Worm (Caenorhabditis elegans) whole organism, L2 larva: ENCODE results near the gene nhx-4.

ENCODE experiments used
- C34F6.9 ChIP-seq: fragments of 150-350 bp; optimal IDR thresholded peaks from 2 replicates; lab custom pipeline; 2014; ENCODE audit warnings: missing biosample characterization, missing genetic modification characterization
- F13H6.1 ChIP-seq: sonication (generic microtip); optimal IDR thresholded peaks from 2 replicates; lab custom pipeline; 2016; ENCODE audit warnings: missing genetic modification characterization, missing compliant biosample characterization
- Y55F3AM.14 ChIP-seq: fragments of 200-800 bp; sonication (Bioruptor generic); optimal IDR thresholded peaks from 2 replicates; lab custom pipeline; 2018; ENCODE audit warnings: mild to moderate bottlenecking, missing genetic modification characterization, missing compliant biosample characterization
- ama-1 ChIP-seq: fragments of 150-350 bp; optimal IDR thresholded peaks from 2 replicates; lab custom pipeline; 2018; ENCODE audit warnings: inconsistent platforms
- blmp-1 ChIP-seq: sonication (generic microtip); optimal IDR thresholded peaks from 2 replicates; lab custom pipeline; 2017; ENCODE audit warnings: missing genetic modification characterization, mild to moderate bottlenecking, missing compliant biosample characterization, antibody characterized with exemption, moderate library complexity; ENCODE audit not compliant: insufficient read depth
- ceh-16 ChIP-seq: fragments of 150-350 bp; optimal IDR thresholded peaks from 2 replicates; lab custom pipeline; 2014; ENCODE audit warnings: missing biosample characterization, missing genetic modification characterization
- ceh-82 ChIP-seq: fragments of 150-350 bp; optimal IDR thresholded peaks from 2 replicates; lab custom pipeline; 2014; ENCODE audit warnings: missing biosample characterization, missing genetic modification characterization
- crh-2 ChIP-seq: sonication (generic microtip); optimal IDR thresholded peaks from 2 replicates; lab custom pipeline; 2017; ENCODE audit warnings: missing biosample characterization, missing genetic modification characterization
- elt-1 ChIP-seq: fragments of 150-350 bp; optimal IDR thresholded peaks from 2 replicates; lab custom pipeline; 2014; ENCODE audit warnings: missing biosample characterization, missing genetic modification characterization
- fos-1 ChIP-seq: fragments of 150-350 bp; optimal IDR thresholded peaks from 2 replicates; lab custom pipeline; 2014; ENCODE audit warnings: missing biosample characterization, missing genetic modification characterization
- gmeb-1 ChIP-seq: fragments of 150-350 bp; optimal IDR thresholded peaks from 2 replicates; lab custom pipeline; 2014; ENCODE audit warnings: missing biosample characterization, missing genetic modification characterization
- lin-11 ChIP-seq: fragments of 150-350 bp; sonication (generic microtip); optimal IDR thresholded peaks from 2 replicates; lab custom pipeline; 2014; ENCODE audit warnings: missing biosample characterization, missing genetic modification characterization, inconsistent platforms, mixed read lengths
- lin-39 ChIP-seq: fragments of 150-350 bp; optimal IDR thresholded peaks from 2 replicates; lab custom pipeline; 2014; ENCODE audit warnings: missing biosample characterization, missing genetic modification reagents, missing genetic modification characterization
- lsy-2 ChIP-seq, 2 experiments: fragments of 150-350 bp in 1 of 2; sonication (generic microtip) in 1 of 2; optimal IDR thresholded peaks; 2 replicates each; lab custom pipeline; 2014 to 2017; ENCODE audit warnings: missing biosample characterization in 2 of 2, missing genetic modification characterization in 2 of 2
- mab-5 ChIP-seq: fragments of 150-350 bp; optimal IDR thresholded peaks from 2 replicates; lab custom pipeline; 2014; ENCODE audit warnings: missing biosample characterization, missing genetic modification characterization
- nhr-10 ChIP-seq: sonication (generic microtip); optimal IDR thresholded peaks from 2 replicates; lab custom pipeline; 2017; ENCODE audit warnings: missing biosample characterization, missing genetic modification characterization
- nhr-12 ChIP-seq: fragments of 150-350 bp; optimal IDR thresholded peaks from 2 replicates; lab custom pipeline; 2014; ENCODE audit warnings: missing biosample characterization, missing genetic modification characterization
- nhr-129 ChIP-seq: fragments of 150-350 bp; optimal IDR thresholded peaks from 2 replicates; lab custom pipeline; 2014; ENCODE audit warnings: missing biosample characterization, missing genetic modification characterization
- nhr-21 ChIP-seq: fragments of 150-350 bp; optimal IDR thresholded peaks from 2 replicates; lab custom pipeline; 2014; ENCODE audit warnings: missing biosample characterization, missing genetic modification characterization
- nhr-237 ChIP-seq: fragments of 150-350 bp; optimal IDR thresholded peaks from 2 replicates; lab custom pipeline; 2014; ENCODE audit warnings: missing biosample characterization, missing genetic modification characterization
- nhr-77 ChIP-seq: fragments of 150-350 bp; optimal IDR thresholded peaks from 2 replicates; lab custom pipeline; 2014; ENCODE audit warnings: missing biosample characterization, missing genetic modification characterization
- skn-1 ChIP-seq: sonication (generic microtip); optimal IDR thresholded peaks from 2 replicates; lab custom pipeline; 2017; ENCODE audit warnings: missing biosample characterization, missing genetic modification characterization
- sma-9 ChIP-seq, 2 experiments: fragments of 150-350 bp in 1 of 2; sonication (generic microtip) in 1 of 2; optimal IDR thresholded peaks; 2 replicates each; lab custom pipeline; 2014 to 2016; ENCODE audit warnings: missing genetic modification characterization in 2 of 2, mild to moderate bottlenecking in 1 of 2, missing biosample characterization in 1 of 2, missing compliant biosample characterization in 1 of 2, missing genetic modification reagents in 1 of 2, moderate library complexity in 1 of 2
- snpc-4 ChIP-seq: fragments of 150-350 bp; optimal IDR thresholded peaks from 2 replicates; lab custom pipeline; 2014; ENCODE audit warnings: missing biosample characterization, missing genetic modification characterization
- unc-39 ChIP-seq: fragments of 150-350 bp; optimal IDR thresholded peaks from 2 replicates; lab custom pipeline; 2014; ENCODE audit warnings: missing biosample characterization, missing genetic modification characterization
- unc-55 ChIP-seq: fragments of 150-350 bp; sonication (generic microtip); optimal IDR thresholded peaks from 3 replicates; lab custom pipeline; 2014; ENCODE audit warnings: missing biosample characterization, missing genetic modification reagents, missing genetic modification characterization
- unc-62 ChIP-seq: fragments of 150-350 bp; optimal IDR thresholded peaks from 2 replicates; lab custom pipeline; 2014; ENCODE audit warnings: missing biosample characterization, missing genetic modification reagents, missing genetic modification characterization
- zag-1 ChIP-seq: fragments of 150-350 bp; optimal IDR thresholded peaks from 2 replicates; lab custom pipeline; 2014; ENCODE audit warnings: missing biosample characterization, missing genetic modification characterization
- ztf-11 ChIP-seq: sonication (generic microtip); optimal IDR thresholded peaks from 2 replicates; lab custom pipeline; 2017; ENCODE audit warnings: missing biosample characterization, missing genetic modification characterization

nhx-4 gene

DNA sequence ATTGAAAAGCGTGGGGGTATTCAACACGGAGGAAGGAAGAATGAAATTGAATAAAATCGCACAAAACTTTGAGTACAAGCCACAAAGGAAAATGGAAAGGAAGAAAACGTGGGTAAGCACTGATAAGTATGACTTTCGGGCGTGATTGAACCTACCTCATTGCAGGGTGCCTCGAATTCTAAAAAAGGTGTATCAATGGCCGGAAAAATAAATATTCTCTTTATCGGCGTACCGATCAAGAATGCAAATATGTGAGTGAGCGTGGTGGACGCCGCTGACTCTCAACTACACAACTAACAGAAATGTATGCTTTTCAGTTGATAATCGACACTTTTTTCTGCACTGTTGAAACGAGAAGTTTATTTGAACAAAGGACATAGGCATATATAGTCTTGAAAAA, 10.4 kb downstream of the nhx-4 start, which contains the start of gene otpl-3:
TSS of gene otpl-3 (minus strand) at position 304 of the 400 bp plus-strand sequence.
- TF ChIP-seq ceh-82 (tag; lab: Kevin White, UChicago) (no peak), sma-9 (GFP tag; optimal IDR thresholded peaks at IDR 0.05; lab: Kevin White, UChicago) (peak; percentile 18), sma-9 (tag; optimal IDR thresholded peaks at IDR 0.05; lab: Kevin White, UChicago) (no peak), fos-1 (tag; lab: Kevin White, UChicago) (peak; percentile 71), F13H6.1 (tag; lab: Kevin White, UChicago) (peak; percentile 14)
- TF ChIP-seq, all 48 proteins: peak for 3

DNA sequence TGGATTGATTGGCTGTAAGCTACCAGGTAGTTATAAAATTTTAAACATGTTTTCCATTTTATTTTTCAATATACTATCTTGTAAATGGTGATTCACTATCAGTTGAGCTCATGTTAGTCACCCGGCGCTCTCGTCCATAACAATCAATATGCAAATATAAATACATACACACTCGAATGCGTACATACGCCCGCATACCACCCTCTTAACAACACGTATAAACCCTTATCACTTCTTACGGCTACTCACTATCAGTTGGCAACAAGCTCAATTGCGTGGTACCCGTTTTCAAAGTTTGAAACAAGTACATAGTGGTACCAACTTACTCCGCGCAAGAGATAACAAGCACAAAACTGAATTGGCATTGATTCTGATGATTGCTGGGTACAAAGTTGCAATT, 12.9 kb downstream of the nhx-4 start:
- TF ChIP-seq nhr-237 (tag; lab: Kevin White, UChicago) (no peak), nhr-129 (no peak), ceh-16 (no peak), lin-11 (tag; lab: Kevin White, UChicago) (no peak), mab-5 (tag; lab: Kevin White, UChicago) (no peak), lsy-2 (tag; optimal IDR thresholded peaks at IDR 0.05; lab: Kevin White, UChicago) (no peak), crh-2 (peak; percentile 52), F13H6.1 (tag; lab: Kevin White, UChicago) (peak; percentile 17), ztf-11 (tag; lab: Kevin White, UChicago) (no peak), unc-62 (GFP tag; lab: Kevin White, UChicago) (no peak), zag-1 (tag; lab: Kevin White, UChicago) (no peak), nhr-21 (tag; lab: Kevin White, UChicago) (no peak), fos-1 (tag; lab: Kevin White, UChicago) (peak; percentile 75), lin-39 (tag; lab: Kevin White, UChicago) (no peak), nhr-12 (no peak), sma-9 (GFP tag; optimal IDR thresholded peaks at IDR 0.05; lab: Kevin White, UChicago) (peak; percentile 49), sma-9 (tag; optimal IDR thresholded peaks at IDR 0.05; lab: Kevin White, UChicago) (no peak), nhr-77 (no peak), snpc-4 (tag; lab: Kevin White, UChicago) (no peak), skn-1 (tag; lab: Kevin White, UChicago) (no peak)

DNA sequence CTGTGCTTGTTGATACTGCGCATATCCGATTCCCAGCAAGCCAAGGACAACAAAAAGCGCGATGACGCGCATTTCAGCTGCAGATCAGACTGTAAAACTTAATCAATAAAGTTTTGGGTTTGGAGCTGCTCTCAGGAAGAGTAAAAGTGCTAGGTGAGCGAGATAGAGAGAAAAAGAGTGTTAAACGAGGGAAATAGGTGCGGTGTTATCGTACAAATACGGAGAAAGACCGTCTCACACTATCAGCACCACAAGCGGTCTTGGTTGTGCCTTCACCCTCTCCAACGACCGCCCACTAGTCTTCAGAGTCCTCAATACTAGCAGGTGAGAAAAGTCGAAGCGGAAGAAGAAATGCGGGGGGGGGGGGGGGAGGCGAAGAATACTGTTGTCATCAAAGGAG, 14.5 kb downstream of the nhx-4 start, which contains the start of gene F14B8.5:
TSS of gene F14B8.5 (minus strand) at position 127 of the 400 bp plus-strand sequence.
- TF ChIP-seq C34F6.9 (tag; lab: Kevin White, UChicago) (no peak), fos-1 (tag; lab: Kevin White, UChicago) (peak; percentile 44)

DNA sequence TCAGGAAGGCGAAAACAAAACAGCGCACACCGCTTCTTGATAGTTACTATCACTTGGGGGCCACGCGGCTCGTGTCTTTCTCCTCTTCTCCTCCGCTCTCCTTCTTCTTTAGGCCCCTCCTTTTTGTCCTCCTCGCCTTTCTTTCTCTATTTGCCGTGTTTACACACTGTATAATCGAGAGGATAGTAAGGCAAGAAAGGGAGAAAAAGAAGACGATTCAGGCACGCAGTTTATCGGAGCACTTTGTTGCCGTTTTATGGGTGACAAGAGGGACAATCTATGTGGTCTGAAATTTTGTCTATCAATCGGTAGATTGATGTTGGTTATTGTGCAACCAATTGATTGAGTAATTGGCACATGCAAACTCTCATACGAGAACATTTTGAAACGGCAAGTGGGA, 18.0 kb downstream of the nhx-4 start, which contains the start of gene F14B8.6:
TSS of gene F14B8.6 (minus strand) at position 292 of the 400 bp plus-strand sequence.
- TF ChIP-seq fos-1 (tag; lab: Kevin White, UChicago) (peak; percentile 28), gmeb-1 (tag; lab: Kevin White, UChicago) (peak; percentile 42), nhr-129 (peak; percentile 46), sma-9 (GFP tag; optimal IDR thresholded peaks at IDR 0.05; lab: Kevin White, UChicago) (no peak), sma-9 (tag; optimal IDR thresholded peaks at IDR 0.05; lab: Kevin White, UChicago) (no peak), F13H6.1 (tag; lab: Kevin White, UChicago) (peak; percentile 31), zag-1 (tag; lab: Kevin White, UChicago) (no peak)

DNA sequence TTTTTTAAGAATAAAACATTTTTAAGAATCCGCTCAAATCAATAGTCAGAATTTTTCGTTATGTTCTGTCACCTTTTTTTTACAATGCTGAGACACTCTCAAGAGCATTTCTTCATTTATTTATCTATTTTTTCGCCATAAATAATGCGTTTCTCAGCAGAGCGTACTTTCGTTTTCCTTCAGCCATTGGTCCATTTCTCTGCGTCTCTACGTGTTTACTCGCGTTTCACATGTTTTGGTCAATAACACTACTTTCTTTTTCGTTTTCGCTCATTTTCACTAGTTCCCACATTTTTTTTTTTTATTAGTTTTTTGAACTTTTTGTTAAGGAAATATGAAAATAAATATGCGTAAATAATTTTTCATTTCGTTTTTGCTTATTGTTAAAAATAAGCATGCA, 20.4 kb downstream of the nhx-4 start:
- TF ChIP-seq nhr-77 (no peak), blmp-1 (tag; lab: Kevin White, UChicago) (peak; percentile 98), lin-11 (tag; lab: Kevin White, UChicago) (no peak), lsy-2 (tag; optimal IDR thresholded peaks at IDR 0.05; lab: Kevin White, UChicago) (peak in 1 of 2 experiments; percentile 70), mab-5 (tag; lab: Kevin White, UChicago) (peak; percentile 5), sma-9 (GFP tag; optimal IDR thresholded peaks at IDR 0.05; lab: Kevin White, UChicago) (peak; percentile 53), sma-9 (tag; optimal IDR thresholded peaks at IDR 0.05; lab: Kevin White, UChicago) (no peak), nhr-129 (peak; percentile 58), skn-1 (tag; lab: Kevin White, UChicago) (no peak), ceh-82 (tag; lab: Kevin White, UChicago) (no peak), C34F6.9 (tag; lab: Kevin White, UChicago) (peak; percentile 80), elt-1 (tag; lab: Kevin White, UChicago) (no peak), unc-55 (GFP tag; lab: Kevin White, UChicago) (peak; percentile 84), fos-1 (tag; lab: Kevin White, UChicago) (peak; percentile 63), unc-39 (tag; lab: Kevin White, UChicago) (no peak), lin-39 (tag; lab: Kevin White, UChicago) (no peak), ama-1 (no peak), F13H6.1 (tag; lab: Kevin White, UChicago) (peak; percentile 9), crh-2 (peak; percentile 63), nhr-10 (tag; lab: Kevin White, UChicago) (no peak), Y55F3AM.14 (GFP tag; lab: Kevin White, UChicago) (no peak)
